Worm (Caenorhabditis elegans) whole organism, L1 larva: ENCODE measurements around the gene ant-1.4.

Experiments
- C16A3.4 ChIP-seq: fragments of 150-350 bp; optimal IDR thresholded peaks from 2 replicates; lab custom pipeline; 2014; ENCODE audit warnings: missing biosample characterization, missing genetic modification characterization
- C34B4.2 ChIP-seq: sonication (generic microtip); optimal IDR thresholded peaks from 2 replicates; lab custom pipeline; 2017; ENCODE audit warnings: mild to moderate bottlenecking, missing genetic modification characterization, missing compliant biosample characterization
- aha-1 ChIP-seq: fragments of 150-350 bp; optimal IDR thresholded peaks from 2 replicates; lab custom pipeline; 2014; ENCODE audit warnings: missing biosample characterization, missing genetic modification characterization
- alr-1 ChIP-seq: fragments of 200-800 bp; sonication (Bioruptor generic); optimal IDR thresholded peaks from 2 replicates; lab custom pipeline; 2018; ENCODE audit warnings: borderline replicate concordance, mild to moderate bottlenecking, missing genetic modification characterization, missing compliant biosample characterization
- aly-2 ChIP-seq: fragments of 150-350 bp; optimal IDR thresholded peaks from 2 replicates; lab custom pipeline; 2014; ENCODE audit warnings: missing biosample characterization, missing genetic modification characterization
- ama-1 ChIP-seq: fragments of 150-350 bp; optimal IDR thresholded peaks from 2 replicates; lab custom pipeline; 2014
- ceh-63 ChIP-seq: fragments of 200-800 bp; sonication (Bioruptor generic); optimal IDR thresholded peaks from 2 replicates; lab custom pipeline; 2018; ENCODE audit warnings: mild to moderate bottlenecking, missing genetic modification characterization, missing compliant biosample characterization
- ceh-8 ChIP-seq: fragments of 200-800 bp; sonication (Bioruptor generic); optimal IDR thresholded peaks from 2 replicates; lab custom pipeline; 2018; ENCODE audit warnings: mild to moderate bottlenecking, missing genetic modification characterization, moderate library complexity, missing compliant biosample characterization
- ceh-82 ChIP-seq, 3 experiments: fragments of 150-350 bp in 1 of 3; sonication (generic microtip) in 2 of 3; optimal IDR thresholded peaks; 2 replicates each; lab custom pipeline; 2014 to 2017; ENCODE audit warnings: missing biosample characterization in 3 of 3, missing genetic modification characterization in 3 of 3
- dsc-1 ChIP-seq: sonication (generic microtip); optimal IDR thresholded peaks from 2 replicates; lab custom pipeline; 2016; ENCODE audit warnings: mild to moderate bottlenecking, missing genetic modification characterization, missing compliant biosample characterization
- efl-1 ChIP-seq, 4 experiments: fragments of 150-350 bp; optimal IDR thresholded peaks in 3 of 4; peaks in 1 of 4; 1 replicate in 1 of 4; 2 replicates in 3 of 4; lab custom pipeline; 2014; ENCODE audit warnings: missing biosample characterization in 2 of 4, missing genetic modification characterization in 2 of 4, missing genetic modification reagents in 2 of 4
- efl-3 ChIP-seq: fragments of 200-800 bp; sonication (Bioruptor generic); optimal IDR thresholded peaks from 2 replicates; lab custom pipeline; 2018; ENCODE audit warnings: mild to moderate bottlenecking, missing genetic modification characterization, missing compliant biosample characterization
- egl-27 ChIP-seq, 2 experiments: fragments of 150-350 bp in 1 of 2; sonication (generic microtip); optimal IDR thresholded peaks; 3 replicates each; lab custom pipeline; 2017 to 2018; ENCODE audit warnings: missing biosample characterization in 2 of 2, missing genetic modification characterization in 2 of 2, missing genetic modification reagents in 2 of 2
- elt-3 ChIP-seq, 6 experiments: fragments of 150-350 bp in 1 of 6; sonication (generic microtip); optimal IDR thresholded peaks; 2 replicates each; lab custom pipeline; 2017 to 2018; ENCODE audit warnings: missing biosample characterization in 6 of 6, missing genetic modification characterization in 6 of 6, inconsistent platforms in 1 of 6
- fkh-8 ChIP-seq: sonication (generic microtip); optimal IDR thresholded peaks from 2 replicates; lab custom pipeline; 2016; ENCODE audit warnings: mild to moderate bottlenecking, missing genetic modification characterization, missing compliant biosample characterization
- fos-1 ChIP-seq: fragments of 150-350 bp; optimal IDR thresholded peaks from 2 replicates; lab custom pipeline; 2014; ENCODE audit warnings: missing biosample characterization, missing genetic modification characterization
- grh-1 ChIP-seq: fragments of 200-800 bp; sonication (Bioruptor generic); IDR thresholded peaks from 2 replicates; pipeline ENCODE4 v1.3.6; 2022; ENCODE audit warnings: missing genetic modification reagents, missing genetic modification characterization, missing compliant biosample characterization
- hpl-2 ChIP-seq: fragments of 150-350 bp; optimal IDR thresholded peaks from 2 replicates; lab custom pipeline; 2014; ENCODE audit warnings: missing biosample characterization, missing genetic modification reagents, missing genetic modification characterization
- irx-1 ChIP-seq: sonication (generic microtip); optimal IDR thresholded peaks from 2 replicates; lab custom pipeline; 2016; ENCODE audit warnings: missing genetic modification characterization, missing compliant biosample characterization
- lin-13 ChIP-seq: fragments of 150-350 bp; optimal IDR thresholded peaks from 2 replicates; lab custom pipeline; 2014; ENCODE audit warnings: missing biosample characterization, missing genetic modification reagents, missing genetic modification characterization
- lin-14 ChIP-seq: fragments of 200-800 bp; sonication (Bioruptor generic); optimal IDR thresholded peaks from 2 replicates; lab custom pipeline; 2018; ENCODE audit warnings: mild to moderate bottlenecking, missing genetic modification characterization, moderate library complexity, missing compliant biosample characterization
- lin-39 ChIP-seq: fragments of 150-350 bp; optimal IDR thresholded peaks from 2 replicates; lab custom pipeline; 2014; ENCODE audit warnings: missing biosample characterization, missing genetic modification reagents, missing genetic modification characterization
- mep-1 ChIP-seq: fragments of 150-350 bp; optimal IDR thresholded peaks from 2 replicates; lab custom pipeline; 2014; ENCODE audit warnings: missing biosample characterization, missing genetic modification characterization
- nhr-19 ChIP-seq: fragments of 200-800 bp; sonication (Bioruptor generic); conservative IDR thresholded peaks from 2 replicates; pipeline ENCODE4 v1.3.6; 2022; ENCODE audit warnings: missing genetic modification characterization, missing compliant biosample characterization
- nhr-85 ChIP-seq: sonication (generic microtip); peaks from one replicate; lab custom pipeline; 2016; ENCODE audit warnings: missing genetic modification characterization, inconsistent platforms, missing compliant biosample characterization
- nhr-90 ChIP-seq: sonication (generic microtip); optimal IDR thresholded peaks from 2 replicates; lab custom pipeline; 2016; ENCODE audit warnings: mild to moderate bottlenecking, missing genetic modification characterization, missing compliant biosample characterization; ENCODE audit not compliant: poor library complexity
- pag-3 ChIP-seq: sonication (generic microtip); optimal IDR thresholded peaks from 2 replicates; lab custom pipeline; 2017; ENCODE audit warnings: missing genetic modification characterization, mild to moderate bottlenecking, missing compliant biosample characterization, antibody characterized with exemption, borderline replicate concordance; ENCODE audit not compliant: insufficient read depth
- pax-3 ChIP-seq: fragments of 200-800 bp; sonication (Bioruptor generic); optimal IDR thresholded peaks from 2 replicates; lab custom pipeline; 2018; ENCODE audit warnings: mild to moderate bottlenecking, missing genetic modification characterization, moderate library complexity, missing compliant biosample characterization
- pqm-1 ChIP-seq: sonication (generic microtip); optimal IDR thresholded peaks from 3 replicates; lab custom pipeline; 2017; ENCODE audit warnings: missing biosample characterization, missing genetic modification characterization
- skn-1 ChIP-seq: fragments of 150-350 bp; optimal IDR thresholded peaks from 2 replicates; lab custom pipeline; 2014; ENCODE audit warnings: missing biosample characterization, missing genetic modification characterization
- snpc-4 ChIP-seq: fragments of 150-350 bp; optimal IDR thresholded peaks from 2 replicates; lab custom pipeline; 2014; ENCODE audit warnings: missing biosample characterization, missing genetic modification characterization
- snu-23 ChIP-seq: sonication (generic microtip); optimal IDR thresholded peaks from 2 replicates; lab custom pipeline; 2016; ENCODE audit warnings: missing genetic modification characterization, missing compliant biosample characterization
- sox-4 ChIP-seq: sonication (generic microtip); optimal IDR thresholded peaks from 2 replicates; lab custom pipeline; 2016; ENCODE audit warnings: missing genetic modification characterization, missing compliant biosample characterization
- sptf-1 ChIP-seq: fragments of 150-350 bp; optimal IDR thresholded peaks from 2 replicates; lab custom pipeline; 2014; ENCODE audit warnings: missing biosample characterization, missing genetic modification characterization
- sup-37 ChIP-seq: fragments of 200-800 bp; sonication (Bioruptor generic); optimal IDR thresholded peaks from 2 replicates; lab custom pipeline; 2018; ENCODE audit warnings: mild to moderate bottlenecking, missing genetic modification characterization, missing compliant biosample characterization
- swsn-7 ChIP-seq: sonication (generic microtip); optimal IDR thresholded peaks from 2 replicates; lab custom pipeline; 2016; ENCODE audit warnings: missing genetic modification characterization, missing compliant biosample characterization
- tbx-2 ChIP-seq: sonication (generic microtip); optimal IDR thresholded peaks from 2 replicates; lab custom pipeline; 2016; ENCODE audit warnings: missing genetic modification characterization, missing compliant biosample characterization
- tlp-1 ChIP-seq: fragments of 150-350 bp; optimal IDR thresholded peaks from 2 replicates; lab custom pipeline; 2014; ENCODE audit warnings: missing biosample characterization, missing genetic modification characterization
- unc-130 ChIP-seq: fragments of 150-350 bp; optimal IDR thresholded peaks from 2 replicates; lab custom pipeline; 2017; ENCODE audit warnings: missing biosample characterization, missing genetic modification characterization, inconsistent platforms
- unc-30 ChIP-seq: sonication (generic microtip); optimal IDR thresholded peaks from 2 replicates; lab custom pipeline; 2017; ENCODE audit warnings: missing biosample characterization, missing genetic modification characterization
- unc-62 ChIP-seq: fragments of 150-350 bp; optimal IDR thresholded peaks from 2 replicates; lab custom pipeline; 2014; ENCODE audit warnings: missing biosample characterization, missing genetic modification reagents, missing genetic modification characterization
- unc-98 ChIP-seq: fragments of 200-800 bp; sonication (Bioruptor generic); IDR thresholded peaks from 2 replicates; pipeline ENCODE4 v1.3.6; 2022; ENCODE audit warnings: missing genetic modification characterization, missing compliant biosample characterization
- vab-15 ChIP-seq: sonication (generic microtip); optimal IDR thresholded peaks from 2 replicates; lab custom pipeline; 2017; ENCODE audit warnings: missing genotype, mild to moderate bottlenecking, missing genetic modification characterization, missing compliant biosample characterization
- ztf-4 ChIP-seq: fragments of 150-350 bp; optimal IDR thresholded peaks from 2 replicates; lab custom pipeline; 2014; ENCODE audit warnings: missing biosample characterization, missing genetic modification characterization

Gene ant-1.4

ce11 chrIV:8428492-8428891 is 31.6 kb downstream of the ant-1.4 start (continued):
- TF ChIP-seq grh-1 (GFP tag; lab: Robert Waterston, UW): peak; percentile 87
- TF ChIP-seq ama-1 (lab: Kevin White, UChicago): peak; percentile 92
- TF ChIP-seq egl-27 (tag; optimal IDR thresholded peaks at IDR 0.05; lab: Kevin White, UChicago): peak; percentile 11 to 54
- peak; percentile 12 for TF ChIP-seq aha-1 (tag; lab: Kevin White, UChicago)
- peak; percentile 85 for TF ChIP-seq tbx-2 (tag; lab: Kevin White, UChicago)
- TF ChIP-seq lin-14 (GFP tag; lab: Kevin White, UChicago): peak; percentile 97
- peak; percentile 49 for TF ChIP-seq skn-1 (tag; lab: Kevin White, UChicago)
- TF ChIP-seq C16A3.4 (tag; lab: Kevin White, UChicago): no peak
- peak; percentile 49 for TF ChIP-seq fos-1 (tag; lab: Kevin White, UChicago)
- TF ChIP-seq irx-1 (tag; lab: Kevin White, UChicago): peak; percentile 80
- no peak for TF ChIP-seq pqm-1
- TF ChIP-seq ztf-4 (tag; lab: Kevin White, UChicago): peak; percentile 46
- TF ChIP-seq mep-1 (tag; lab: Kevin White, UChicago): peak; percentile 76
- TF ChIP-seq lin-13 (GFP tag; lab: Kevin White, UChicago): peak; percentile 61
- TF ChIP-seq sptf-1: no peak
- no peak for TF ChIP-seq tlp-1 (tag; lab: Kevin White, UChicago)
- peak; percentile 76 for TF ChIP-seq fkh-8 (tag; lab: Kevin White, UChicago)
- peak; percentile 98 for TF ChIP-seq nhr-85
- TF ChIP-seq alr-1 (tag; lab: Kevin White, UChicago): no peak
- no peak for TF ChIP-seq C34B4.2 (tag; lab: Kevin White, UChicago)
- TF ChIP-seq unc-62: no peak
- peak in 2 of 6 experiments; percentile 19 to 66 for TF ChIP-seq elt-3 (tag; optimal IDR thresholded peaks at IDR 0.05; lab: Kevin White, UChicago)
- peak; percentile 74 for TF ChIP-seq aly-2 (tag; lab: Kevin White, UChicago)
- peak; percentile 44 for TF ChIP-seq sox-4 (tag; lab: Kevin White, UChicago)
- peak; percentile 88 for TF ChIP-seq dsc-1 (tag; lab: Kevin White, UChicago)
- TF ChIP-seq efl-3 (GFP tag; lab: Kevin White, UChicago): peak; percentile 20
- TF ChIP-seq ceh-82 (tag; optimal IDR thresholded peaks at IDR 0.05; lab: Kevin White, UChicago): peak; percentile 71 to 78 (median 71)
- peak; percentile 44 for TF ChIP-seq pax-3
- no peak for TF ChIP-seq unc-30 (tag; lab: Kevin White, UChicago)
- no peak for TF ChIP-seq ceh-63 (GFP tag; lab: Kevin White, UChicago)
- peak; percentile 93 for TF ChIP-seq snu-23 (GFP tag; lab: Kevin White, UChicago)
- TF ChIP-seq ceh-8: peak; percentile 85
- no peak for TF ChIP-seq vab-15 (tag; lab: Kevin White, UChicago)
- peak; percentile 94 for TF ChIP-seq nhr-90 (tag; lab: Kevin White, UChicago)
- peak; percentile 68 to 73 for TF ChIP-seq efl-1 (optimal IDR thresholded peaks at IDR 0.05; lab: Kevin White, UChicago)
- TF ChIP-seq efl-1 (GFP tag; optimal IDR thresholded peaks at IDR 0.05 in 1 of 2; lab: Kevin White, UChicago): peak; percentile 52 to 97
- no peak for TF ChIP-seq unc-98 (GFP tag; lab: Robert Waterston, UW)
- peak; percentile 78 for TF ChIP-seq sup-37 (GFP tag; lab: Kevin White, UChicago)
- no peak for TF ChIP-seq pag-3 (tag; lab: Kevin White, UChicago)
- peak; percentile 92 for TF ChIP-seq nhr-19 (GFP tag; lab: Robert Waterston, UW)
- peak; percentile 77 for TF ChIP-seq hpl-2 (GFP tag; lab: Kevin White, UChicago)
- TF ChIP-seq swsn-7 (tag; lab: Kevin White, UChicago): peak; percentile 94
- no peak for TF ChIP-seq unc-130 (tag; lab: Kevin White, UChicago)
- peak; percentile 63 for TF ChIP-seq lin-39 (tag; lab: Kevin White, UChicago)
- TF ChIP-seq snpc-4 (tag; lab: Kevin White, UChicago): peak; percentile 99
